Fruit fly (Drosophila melanogaster): ENCODE results near the gene CG12237.

- TF ChIP-seq CG8478 (optimal IDR thresholded peaks at IDR 0.05) (no peak), CTCF (optimal IDR thresholded peaks at IDR 0.05) (no peak)
Measured at dm6 chrX:19621145-19621544, 21.5 kb downstream of the CG12237 start, which contains the start of gene CG14221.

Measured in S2 (cell line).